Fruit fly (Drosophila melanogaster): ENCODE results near the gene eya.

The eya gene

DNA sequence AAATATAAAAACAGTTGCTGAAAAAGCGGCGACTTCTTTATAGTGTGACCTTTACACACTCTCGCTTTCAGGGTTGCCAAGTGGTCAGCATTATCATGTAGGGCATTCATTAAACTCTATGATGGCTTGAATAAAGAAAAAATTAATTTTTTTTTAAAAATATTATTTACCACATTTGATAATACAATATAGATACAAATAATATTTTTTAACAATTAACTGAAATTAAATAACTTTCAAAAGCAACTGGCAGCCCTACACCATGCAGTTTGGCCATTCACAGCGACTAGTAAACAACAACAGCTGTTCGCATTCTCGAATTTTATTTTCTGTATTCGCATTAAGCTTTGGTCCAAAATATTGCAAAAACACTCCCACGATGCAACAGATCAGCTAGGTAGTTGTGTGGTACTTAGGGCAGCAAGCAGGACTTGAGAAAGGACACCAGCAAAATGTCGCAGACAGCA is 56.0 kb downstream of the eya start, which contains the start of the genes Phf5a and CG31638 (continued):
- TF ChIP-seq Hr38 (GFP tag; optimal IDR thresholded peaks at IDR 0.05) (peak; percentile 32), dac (GFP tag; optimal IDR thresholded peaks at IDR 0.05) (peak; percentile 90), CG6854 (GFP tag; optimal IDR thresholded peaks at IDR 0.05) (peak; percentile 76), CG7368 (GFP tag; optimal IDR thresholded peaks at IDR 0.05) (peak; percentile 86), topi (GFP tag; optimal IDR thresholded peaks at IDR 0.05) (peak; percentile 16), eg (GFP tag; IDR thresholded peaks at IDR 0.05) (peak; percentile 97), Ets96B (tag; optimal IDR thresholded peaks at IDR 0.05) (peak; percentile 42), CG6792 (GFP tag; optimal IDR thresholded peaks at IDR 0.05) (peak; percentile 75), CG9139 (GFP tag; optimal IDR thresholded peaks at IDR 0.05) (no peak), cyc (GFP tag; optimal IDR thresholded peaks at IDR 0.05) (peak; percentile 36), CG6276 (GFP tag; optimal IDR thresholded peaks at IDR 0.05) (no peak), Blimp-1 (GFP tag; optimal IDR thresholded peaks at IDR 0.05) (peak; percentile 98), CG16779 (tag; optimal IDR thresholded peaks at IDR 0.05) (no peak), Hr39 (GFP tag; optimal IDR thresholded peaks at IDR 0.05) (no peak), CG6163 (GFP tag; IDR thresholded peaks at IDR 0.05) (no peak), CG3919 (GFP tag; optimal IDR thresholded peaks at IDR 0.05) (peak; percentile 53), lz (GFP tag; optimal IDR thresholded peaks at IDR 0.05) (peak; percentile 92), salr (GFP tag; optimal IDR thresholded peaks at IDR 0.05) (no peak)

dm6 chr2L:6488676-6489140 is 58.1 kb downstream of the eya start, which contains the start of the genes KFase and epsilonCOP:
TSS of gene KFase (minus strand) at chr2L:6488756.
TSS of gene epsilonCOP (plus strand) at chr2L:6489090.
- no peak for TF ChIP-seq fd85E (GFP tag; optimal IDR thresholded peaks at IDR 0.05)
- no peak for TF ChIP-seq CG8119 (GFP tag; IDR thresholded peaks at IDR 0.05)
- TF ChIP-seq cyc (GFP tag; optimal IDR thresholded peaks at IDR 0.05), result peak; percentile 64
- TF ChIP-seq Eip78C (GFP tag), result peak; percentile 84
- TF ChIP-seq Hr39 (GFP tag; optimal IDR thresholded peaks at IDR 0.05), result peak; percentile 57
- TF ChIP-seq Sox15 (GFP tag; optimal IDR thresholded peaks at IDR 0.05), result peak; percentile 8
- TF ChIP-seq CG15336 (GFP tag; IDR thresholded peaks at IDR 0.05), result no peak
- peak; percentile 22 for TF ChIP-seq CG3032 (tag; optimal IDR thresholded peaks at IDR 0.05)
- no peak for TF ChIP-seq CG4318 (GFP tag; optimal IDR thresholded peaks at IDR 0.05)
- TF ChIP-seq CG3919 (GFP tag; optimal IDR thresholded peaks at IDR 0.05), result peak; percentile 67
- TF ChIP-seq Blimp-1 (GFP tag; optimal IDR thresholded peaks at IDR 0.05), result no peak
- no peak for TF ChIP-seq Gug (GFP tag; IDR thresholded peaks at IDR 0.05)
- TF ChIP-seq achi (GFP tag; optimal IDR thresholded peaks at IDR 0.05), result peak; percentile 36
- peak; percentile 2 for TF ChIP-seq CG8632 (GFP tag; optimal IDR thresholded peaks at IDR 0.05)
- no peak for TF ChIP-seq CG11902 (GFP tag; optimal IDR thresholded peaks at IDR 0.05)
- TF ChIP-seq Ets96B (tag; optimal IDR thresholded peaks at IDR 0.05), result no peak
- TF ChIP-seq esn (GFP tag; optimal IDR thresholded peaks at IDR 0.05), result peak; percentile 63
- TF ChIP-seq topi (GFP tag; optimal IDR thresholded peaks at IDR 0.05), result peak; percentile 45
- peak; percentile 31 for TF ChIP-seq CG1621 (tag; optimal IDR thresholded peaks at IDR 0.05)
- peak; percentile 47 for TF ChIP-seq lz (GFP tag; optimal IDR thresholded peaks at IDR 0.05)
- TF ChIP-seq CG11762 (GFP tag; optimal IDR thresholded peaks at IDR 0.05; ENCODE audit: insufficient read depth), result no peak
- TF ChIP-seq dac (GFP tag; optimal IDR thresholded peaks at IDR 0.05), result no peak
- no peak for TF ChIP-seq Lpt (GFP tag; optimal IDR thresholded peaks at IDR 0.05)
- peak; percentile 22 for TF ChIP-seq dsx (GFP tag; optimal IDR thresholded peaks at IDR 0.05; ENCODE audit: poor library complexity, severe bottlenecking)
- TF ChIP-seq Eip93F (GFP tag; optimal IDR thresholded peaks at IDR 0.05), result no peak
- 0 out of 3 replicates have a peak, but pooled peaks have one; percentile 47 for TF ChIP-seq CG6163 (GFP tag; IDR thresholded peaks at IDR 0.05)
- TF ChIP-seq pdm3 (GFP tag; optimal IDR thresholded peaks at IDR 0.05), result peak; percentile 57
- TF ChIP-seq CG34406 (GFP tag; optimal IDR thresholded peaks at IDR 0.05), result peak; percentile 41
- TF ChIP-seq Sox102F (GFP tag; optimal IDR thresholded peaks at IDR 0.05), result no peak
- peak; percentile 69 for TF ChIP-seq fkh (GFP tag; optimal IDR thresholded peaks at IDR 0.05)
- TF ChIP-seq CG10631 (GFP tag; optimal IDR thresholded peaks at IDR 0.05), result peak; percentile 45
- peak; percentile 23 for TF ChIP-seq Ets21C (GFP tag; optimal IDR thresholded peaks at IDR 0.05)
- peak; percentile 50 for TF ChIP-seq CG31627 (GFP tag; optimal IDR thresholded peaks at IDR 0.05)
- no peak for TF ChIP-seq Hr4 (GFP tag; optimal IDR thresholded peaks at IDR 0.05)
- TF ChIP-seq CG7368 (GFP tag; optimal IDR thresholded peaks at IDR 0.05), result no peak
- no peak for TF ChIP-seq acj6 (GFP tag; optimal IDR thresholded peaks at IDR 0.05)
- peak; percentile 59 for TF ChIP-seq OdsH (GFP tag; optimal IDR thresholded peaks at IDR 0.05)
- no peak for TF ChIP-seq eg (GFP tag; IDR thresholded peaks at IDR 0.05)
- TF ChIP-seq CG6792 (GFP tag; optimal IDR thresholded peaks at IDR 0.05), result peak; percentile 22
- TF ChIP-seq CG32006 (GFP tag; optimal IDR thresholded peaks at IDR 0.05), result peak; percentile 19

Data from whole organism, prepupa.